Fruit fly (Drosophila melanogaster): ENCODE measurements around the gene kkv.
A peak's percentile ranks its signal among the peaks of the same experiment; 100 is the strongest.

Gene kkv

DNA sequence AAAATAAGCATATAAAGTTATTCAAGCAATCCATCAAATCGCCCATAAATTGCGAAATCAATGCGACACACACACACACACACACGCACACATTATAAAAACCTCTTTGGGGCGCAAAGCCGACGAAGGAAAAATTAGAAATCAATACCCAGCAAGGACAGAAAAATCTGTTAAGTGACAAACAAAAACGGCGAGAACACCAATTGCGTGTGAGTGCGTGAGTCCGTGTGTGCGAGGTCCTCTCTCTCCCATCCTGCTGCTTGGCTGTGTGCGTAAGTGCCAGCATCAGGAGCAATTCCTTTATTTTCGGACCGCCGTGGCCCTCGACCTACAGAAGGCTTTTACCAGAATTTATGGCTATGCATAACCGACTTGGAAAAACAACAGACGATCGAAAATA lies 19.6 kb upstream of the kkv start, which contains the start of gene Orco:
Orco (minus strand) TSS at position 101 of the 400 bp plus-strand sequence.
- TF ChIP-seq tj (GFP tag; optimal IDR thresholded peaks at IDR 0.05) (no peak), CG7101 (tag; optimal IDR thresholded peaks at IDR 0.05) (no peak), CG14711 (tag; optimal IDR thresholded peaks at IDR 0.05) (no peak), Clk (GFP tag; optimal IDR thresholded peaks at IDR 0.05) (no peak), cnc (optimal IDR thresholded peaks at IDR 0.05) (no peak), bab1 (GFP tag; optimal IDR thresholded peaks at IDR 0.05) (no peak), Hr96 (GFP tag; optimal IDR thresholded peaks at IDR 0.05) (no peak), kay (GFP tag; ENCODE audit: borderline replicate concordance) (no peak), CG33017 (tag; optimal IDR thresholded peaks at IDR 0.05) (no peak), Mnt (GFP tag; optimal IDR thresholded peaks at IDR 0.05) (no peak)

DNA sequence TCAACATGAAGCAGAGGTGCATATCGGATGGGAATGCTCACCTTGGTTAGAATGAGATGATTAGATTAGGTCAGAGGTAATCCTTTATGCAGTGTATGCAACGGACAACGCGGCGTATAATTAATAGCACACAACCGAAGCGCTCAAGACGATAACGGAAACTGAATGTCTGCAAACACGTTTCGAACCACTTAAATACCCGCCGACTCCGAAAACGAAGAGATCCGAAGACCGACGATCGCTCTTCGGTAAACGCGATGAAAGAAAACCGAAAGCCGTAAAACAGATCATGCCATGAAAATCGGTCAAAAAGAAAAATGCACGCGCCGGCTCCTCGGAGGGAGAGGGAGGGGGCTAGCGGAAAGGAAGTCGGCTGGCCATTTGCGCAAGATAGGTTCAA lies 11.3 kb upstream of the kkv start, which contains the start of gene CG2663:
CG2663 (minus strand) TSS at position 173 of the 400 bp plus-strand sequence.
- no peak for TF ChIP-seq pad (GFP tag; optimal IDR thresholded peaks at IDR 0.05)
- TF ChIP-seq CG5204 (GFP tag; optimal IDR thresholded peaks at IDR 0.05): no peak
- no peak for TF ChIP-seq Crg-1 (GFP tag; optimal IDR thresholded peaks at IDR 0.05)
- no peak for TF ChIP-seq cnc (optimal IDR thresholded peaks at IDR 0.05)
- TF ChIP-seq CG1620 (GFP tag; optimal IDR thresholded peaks at IDR 0.05): no peak
- TF ChIP-seq bab1 (GFP tag; optimal IDR thresholded peaks at IDR 0.05): no peak
- TF ChIP-seq CG12768 (GFP tag; optimal IDR thresholded peaks at IDR 0.05): no peak
- TF ChIP-seq Clk (GFP tag; optimal IDR thresholded peaks at IDR 0.05): no peak
- TF ChIP-seq Hr96 (GFP tag; optimal IDR thresholded peaks at IDR 0.05): no peak
- no peak for TF ChIP-seq CG14711 (tag; optimal IDR thresholded peaks at IDR 0.05)
- TF ChIP-seq CG33017 (tag; optimal IDR thresholded peaks at IDR 0.05): no peak
- no peak for TF ChIP-seq cic (GFP tag; optimal IDR thresholded peaks at IDR 0.05)
- no peak for TF ChIP-seq tj (GFP tag; optimal IDR thresholded peaks at IDR 0.05)
- no peak for TF ChIP-seq ovo (GFP tag; optimal IDR thresholded peaks at IDR 0.05)
- TF ChIP-seq CG7101 (tag; optimal IDR thresholded peaks at IDR 0.05): no peak
- TF ChIP-seq Mnt (GFP tag; optimal IDR thresholded peaks at IDR 0.05): no peak
- TF ChIP-seq toe (GFP tag; optimal IDR thresholded peaks at IDR 0.05): no peak
- no peak for TF ChIP-seq kay (GFP tag; ENCODE audit: borderline replicate concordance)

DNA sequence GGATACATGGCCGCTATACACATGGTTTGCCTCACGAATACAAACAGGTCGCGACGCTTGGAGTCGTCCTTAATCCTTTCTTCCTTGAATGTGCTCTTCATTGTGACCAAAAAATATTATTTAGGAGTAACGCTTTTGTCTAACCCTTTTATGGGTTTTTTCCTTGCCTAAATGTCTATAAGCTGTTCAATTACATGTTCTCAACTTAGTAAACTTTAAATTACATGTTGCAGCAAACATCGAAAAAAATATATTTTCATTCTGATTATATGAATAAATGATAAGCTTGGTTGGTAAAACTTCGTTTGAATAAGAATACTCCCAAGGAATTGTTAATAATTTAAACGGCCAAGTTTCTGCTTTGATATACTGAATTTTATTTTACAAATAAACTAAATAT lies 6.4 kb upstream of the kkv start, which contains the start of gene Or83a:
Or83a (minus strand) TSS at position 101 of the 400 bp plus-strand sequence.
- no peak for TF ChIP-seq CG12768 (GFP tag; optimal IDR thresholded peaks at IDR 0.05)
- TF ChIP-seq CG5204 (GFP tag; optimal IDR thresholded peaks at IDR 0.05): no peak
- TF ChIP-seq Crg-1 (GFP tag; optimal IDR thresholded peaks at IDR 0.05): no peak
- no peak for TF ChIP-seq ovo (GFP tag; optimal IDR thresholded peaks at IDR 0.05)
- TF ChIP-seq bab1 (GFP tag; optimal IDR thresholded peaks at IDR 0.05): no peak
- TF ChIP-seq CG7101 (tag; optimal IDR thresholded peaks at IDR 0.05): no peak
- no peak for TF ChIP-seq CG7045 (GFP tag; optimal IDR thresholded peaks at IDR 0.05)
- TF ChIP-seq Mnt (GFP tag; optimal IDR thresholded peaks at IDR 0.05): no peak
- no peak for TF ChIP-seq cic (GFP tag; optimal IDR thresholded peaks at IDR 0.05)
- no peak for TF ChIP-seq CG11617 (GFP tag; optimal IDR thresholded peaks at IDR 0.05)
- TF ChIP-seq CG33017 (tag; optimal IDR thresholded peaks at IDR 0.05): no peak
- TF ChIP-seq kay (GFP tag; ENCODE audit: borderline replicate concordance): no peak
- TF ChIP-seq Hr96 (GFP tag; optimal IDR thresholded peaks at IDR 0.05): no peak
- no peak for TF ChIP-seq toe (GFP tag; optimal IDR thresholded peaks at IDR 0.05)
- no peak for TF ChIP-seq tj (GFP tag; optimal IDR thresholded peaks at IDR 0.05)
- no peak for TF ChIP-seq cnc (optimal IDR thresholded peaks at IDR 0.05)
- no peak for TF ChIP-seq CG1620 (GFP tag; optimal IDR thresholded peaks at IDR 0.05)

DNA sequence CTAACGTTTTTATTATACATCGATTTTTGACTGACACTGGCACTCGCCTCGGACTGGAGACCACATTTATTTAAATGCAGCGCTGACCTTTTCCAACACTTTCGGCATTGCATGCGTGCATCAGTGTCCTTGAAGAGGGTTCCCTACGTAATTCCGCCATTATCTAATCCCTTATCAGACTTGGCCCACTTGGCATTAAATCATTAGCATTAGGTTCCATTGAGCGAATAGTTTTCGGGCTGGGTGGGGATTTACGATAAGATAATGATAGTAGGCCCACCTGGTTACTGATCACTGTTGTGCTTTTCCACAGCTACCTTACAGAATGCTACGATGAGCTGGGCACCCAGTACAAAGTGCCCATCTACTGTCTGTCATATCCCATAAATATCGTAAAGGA lies 2.5 kb upstream of the kkv start:
- TF ChIP-seq ovo (GFP tag; optimal IDR thresholded peaks at IDR 0.05): no peak
- TF ChIP-seq cic (GFP tag; optimal IDR thresholded peaks at IDR 0.05): peak; percentile 63

DNA sequence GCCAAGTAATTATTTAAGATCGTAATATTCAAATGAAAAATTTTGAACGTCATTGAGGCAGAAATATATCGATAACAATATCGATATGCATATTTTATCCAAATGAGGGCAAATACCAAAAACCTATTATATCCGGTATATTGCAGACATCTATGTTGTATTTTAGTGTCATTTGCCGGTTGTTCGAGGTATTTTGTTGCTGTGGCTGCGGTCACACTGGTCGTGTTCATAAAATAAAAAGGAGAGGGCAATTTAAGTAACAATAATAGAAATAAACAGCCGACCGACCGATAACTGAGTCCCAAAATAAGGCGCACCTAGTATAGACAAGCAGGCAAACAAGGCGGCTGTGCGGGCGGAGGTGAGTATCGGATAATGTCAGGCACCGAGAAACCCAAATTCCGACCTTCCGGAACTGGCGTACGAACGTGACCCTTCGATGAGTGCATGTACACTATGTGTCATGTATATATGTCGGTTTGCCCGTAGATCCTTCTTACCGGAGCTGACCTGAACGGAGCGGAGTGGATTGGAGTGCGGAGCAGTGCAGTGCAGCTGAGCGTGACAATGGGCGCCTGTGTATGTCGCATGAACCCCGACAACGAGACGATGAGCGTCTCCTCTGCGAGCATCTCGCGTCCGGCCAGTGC lies 1.2 kb upstream of the kkv start, which contains the start of gene CG1172:
CG1172 (plus strand) TSS at position 181 of the 650 bp plus-strand sequence.
- TF ChIP-seq tj (GFP tag; optimal IDR thresholded peaks at IDR 0.05): no peak
- no peak for TF ChIP-seq Hr96 (GFP tag; optimal IDR thresholded peaks at IDR 0.05)
- TF ChIP-seq CG11617 (GFP tag; optimal IDR thresholded peaks at IDR 0.05): no peak
- TF ChIP-seq Mnt (GFP tag; optimal IDR thresholded peaks at IDR 0.05): no peak
- TF ChIP-seq bab1 (GFP tag; optimal IDR thresholded peaks at IDR 0.05): peak; percentile 56
- TF ChIP-seq toe (GFP tag; optimal IDR thresholded peaks at IDR 0.05): no peak
- no peak for TF ChIP-seq CG5204 (GFP tag; optimal IDR thresholded peaks at IDR 0.05)
- TF ChIP-seq CG7101 (tag; optimal IDR thresholded peaks at IDR 0.05): no peak
- no peak for TF ChIP-seq CG12768 (GFP tag; optimal IDR thresholded peaks at IDR 0.05)
- no peak for TF ChIP-seq ovo (GFP tag; optimal IDR thresholded peaks at IDR 0.05)
- peak; percentile 6 for TF ChIP-seq pad (GFP tag; optimal IDR thresholded peaks at IDR 0.05)
- TF ChIP-seq cic (GFP tag; optimal IDR thresholded peaks at IDR 0.05): no peak
- no peak for TF ChIP-seq CG7045 (GFP tag; optimal IDR thresholded peaks at IDR 0.05)

DNA sequence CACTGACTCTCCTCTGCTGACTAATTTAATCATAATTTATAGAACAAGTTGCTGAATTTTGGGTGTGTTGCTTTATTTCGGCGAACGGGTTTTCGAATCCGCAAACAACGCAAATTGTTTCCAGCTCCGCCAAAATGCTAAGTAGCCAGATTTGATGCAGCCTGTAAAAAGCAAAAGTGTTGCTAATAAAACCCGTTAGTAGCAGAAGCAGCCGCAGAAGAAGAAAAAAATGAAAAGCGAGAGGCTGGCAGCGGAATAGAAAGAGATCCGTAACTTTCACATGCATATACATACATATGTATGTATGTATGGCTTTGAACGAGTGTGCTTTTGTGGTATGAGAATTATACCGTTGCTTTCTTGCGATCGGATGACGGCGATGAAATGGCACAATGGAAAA lies 633 bp downstream of the kkv start:
- TF ChIP-seq tj (GFP tag; optimal IDR thresholded peaks at IDR 0.05): no peak
- TF ChIP-seq cnc (optimal IDR thresholded peaks at IDR 0.05): no peak
- TF ChIP-seq Crg-1 (GFP tag; optimal IDR thresholded peaks at IDR 0.05): no peak
- no peak for TF ChIP-seq Hr96 (GFP tag; optimal IDR thresholded peaks at IDR 0.05)
- TF ChIP-seq toe (GFP tag; optimal IDR thresholded peaks at IDR 0.05): no peak
- no peak for TF ChIP-seq kay (GFP tag; ENCODE audit: borderline replicate concordance)
- no peak for TF ChIP-seq Clk (GFP tag; optimal IDR thresholded peaks at IDR 0.05)
- TF ChIP-seq CG33017 (tag; optimal IDR thresholded peaks at IDR 0.05): no peak
